Worm (Caenorhabditis elegans) whole organism, L4 larva: Measurements from ENCODE around the gene myrf-1.

Experiments
- D1046.2 ChIP-seq: fragments of 200-800 bp; sonication (Bioruptor generic); IDR thresholded peaks from 2 replicates; pipeline ENCODE4 v1.3.6; 2022; ENCODE audit warnings: missing genetic modification characterization, missing compliant biosample characterization
- F37D6.2 ChIP-seq: sonication (generic microtip); optimal IDR thresholded peaks from 2 replicates; lab custom pipeline; 2016; ENCODE audit warnings: mild to moderate bottlenecking, missing genetic modification characterization, missing compliant biosample characterization
- T26A8.4 ChIP-seq: fragments of 200-800 bp; sonication (Bioruptor generic); IDR thresholded peaks from 2 replicates; pipeline ENCODE4 v1.3.6; 2022; ENCODE audit warnings: missing genetic modification characterization, missing compliant biosample characterization
- Y105C5A.15 ChIP-seq: fragments of 200-800 bp; sonication (Bioruptor generic); IDR thresholded peaks from 2 replicates; pipeline ENCODE4 v1.3.6; 2022; ENCODE audit warnings: missing genetic modification characterization, missing compliant biosample characterization
- Y48G9A.11 ChIP-seq: fragments of 200-800 bp; sonication (Bioruptor generic); IDR thresholded peaks from 2 replicates; pipeline ENCODE4 v1.3.6; 2022; ENCODE audit warnings: missing genetic modification reagents, missing genetic modification characterization, missing compliant biosample characterization
- Y5F2A.4 ChIP-seq: fragments of 200-800 bp; sonication (Bioruptor generic); optimal IDR thresholded peaks from 2 replicates; lab custom pipeline; 2018; ENCODE audit warnings: mild to moderate bottlenecking, missing genetic modification characterization, missing compliant biosample characterization
- Y75B8A.6 ChIP-seq: fragments of 200-800 bp; sonication (Bioruptor generic); IDR thresholded peaks from 2 replicates; pipeline ENCODE4 v1.3.6; 2022; ENCODE audit warnings: missing genetic modification reagents, missing genetic modification characterization, missing compliant biosample characterization
- ZK337.2 ChIP-seq: fragments of 200-800 bp; sonication (Bioruptor generic); IDR thresholded peaks from 2 replicates; pipeline ENCODE4 v1.3.6; 2022; ENCODE audit warnings: missing genetic modification reagents, missing genetic modification characterization, missing compliant biosample characterization
- ZK546.5 ChIP-seq, 2 experiments: sonication (generic microtip); optimal IDR thresholded peaks; 2 replicates each; lab custom pipeline; 2017; ENCODE audit warnings: missing biosample characterization in 2 of 2, missing genetic modification characterization in 2 of 2
- aha-1 ChIP-seq: fragments of 150-350 bp; peaks from one replicate; lab custom pipeline; 2014; ENCODE audit warnings: missing biosample characterization, missing genetic modification characterization
- arid-1 ChIP-seq: fragments of 200-800 bp; sonication (Bioruptor generic); conservative IDR thresholded peaks from 2 replicates; pipeline ENCODE4 v1.3.6; 2022; ENCODE audit warnings: missing genetic modification reagents, missing genetic modification characterization, missing compliant biosample characterization
- ceh-32 ChIP-seq: sonication (generic microtip); optimal IDR thresholded peaks from 2 replicates; lab custom pipeline; 2016; ENCODE audit warnings: mild to moderate bottlenecking, missing genetic modification characterization, missing compliant biosample characterization; ENCODE audit not compliant: poor library complexity
- ctbp-1 ChIP-seq: fragments of 200-800 bp; sonication (Bioruptor generic); IDR thresholded peaks from 2 replicates; pipeline ENCODE4 v1.3.6; 2022; ENCODE audit warnings: missing genetic modification reagents, missing genetic modification characterization, missing compliant biosample characterization
- daf-12 ChIP-seq: fragments of 150-350 bp; optimal IDR thresholded peaks from 2 replicates; lab custom pipeline; 2014; ENCODE audit warnings: missing biosample characterization, missing genetic modification reagents, missing genetic modification characterization
- daf-16 ChIP-seq, 3 experiments: sonication (generic microtip); optimal IDR thresholded peaks; 2 replicates each; lab custom pipeline; 2016 to 2017; ENCODE audit warnings: missing genetic modification characterization in 3 of 3, missing genetic modification reagents in 3 of 3, mild to moderate bottlenecking in 2 of 3, missing compliant biosample characterization in 2 of 3, missing biosample characterization in 1 of 3, moderate library complexity in 1 of 3
- daf-19 ChIP-seq: fragments of 200-800 bp; sonication (Bioruptor generic); conservative IDR thresholded peaks from 2 replicates; pipeline ENCODE4 v1.3.6; 2022; ENCODE audit warnings: missing genetic modification characterization, missing compliant biosample characterization
- dmd-6 ChIP-seq: fragments of 200-800 bp; sonication (Bioruptor generic); IDR thresholded peaks from 2 replicates; pipeline ENCODE4 v1.3.6; 2022; ENCODE audit warnings: missing genetic modification reagents, missing genetic modification characterization, missing compliant biosample characterization
- dmd-8 ChIP-seq: fragments of 200-800 bp; sonication (Bioruptor generic); IDR thresholded peaks from 2 replicates; pipeline ENCODE4 v1.3.6; 2022; ENCODE audit warnings: missing genetic modification characterization, missing compliant biosample characterization
- dmd-9 ChIP-seq: fragments of 200-800 bp; sonication (Bioruptor generic); IDR thresholded peaks from 2 replicates; pipeline ENCODE4 v1.3.6; 2022; ENCODE audit warnings: missing genetic modification reagents, missing genetic modification characterization, missing compliant biosample characterization
- duxl-1 ChIP-seq: sonication (generic microtip); optimal IDR thresholded peaks from 2 replicates; lab custom pipeline; 2016; ENCODE audit warnings: mild to moderate bottlenecking, missing genetic modification characterization, moderate library complexity, missing compliant biosample characterization; ENCODE audit not compliant: poor library complexity
- dve-1 ChIP-seq: sonication (generic microtip); optimal IDR thresholded peaks from 2 replicates; lab custom pipeline; 2017; ENCODE audit warnings: antibody characterized with exemption, mild to moderate bottlenecking, missing genetic modification characterization, missing compliant biosample characterization; ENCODE audit not compliant: insufficient read depth
- hlh-30 ChIP-seq: sonication (generic microtip); optimal IDR thresholded peaks from 2 replicates; lab custom pipeline; 2017; ENCODE audit warnings: antibody characterized with exemption, mild to moderate bottlenecking, missing genetic modification characterization, missing compliant biosample characterization; ENCODE audit not compliant: insufficient read depth
- hmg-1.1 ChIP-seq: fragments of 200-800 bp; sonication (Bioruptor generic); IDR thresholded peaks from 2 replicates; pipeline ENCODE4 v1.3.6; 2022; ENCODE audit warnings: missing genetic modification reagents, missing genetic modification characterization, missing compliant biosample characterization
- lim-7 ChIP-seq: fragments of 200-800 bp; sonication (Bioruptor generic); IDR thresholded peaks from 2 replicates; pipeline ENCODE4 v1.3.6; 2022; ENCODE audit warnings: missing genetic modification characterization, missing compliant biosample characterization
- lin-13 ChIP-seq: fragments of 150-350 bp; optimal IDR thresholded peaks from 2 replicates; lab custom pipeline; 2014; ENCODE audit warnings: missing biosample characterization, missing genetic modification reagents, missing genetic modification characterization
- lin-39 ChIP-seq: fragments of 150-350 bp; optimal IDR thresholded peaks from 2 replicates; lab custom pipeline; 2014; ENCODE audit warnings: missing biosample characterization, missing genetic modification reagents, missing genetic modification characterization
- lsy-2 ChIP-seq, 2 experiments: fragments of 150-350 bp in 1 of 2; sonication (generic microtip) in 1 of 2; optimal IDR thresholded peaks; 2 replicates each; lab custom pipeline; 2014 to 2017; ENCODE audit warnings: missing biosample characterization in 2 of 2, missing genetic modification characterization in 2 of 2
- madf-5 ChIP-seq, 2 experiments: fragments of 200-800 bp; sonication (Bioruptor generic); IDR thresholded peaks; 2 replicates each; pipeline ENCODE4 v1.3.6; 2022; ENCODE audit warnings: missing compliant biosample characterization in 2 of 2, missing genetic modification characterization in 2 of 2
- madf-9 ChIP-seq: fragments of 200-800 bp; sonication (Bioruptor generic); conservative IDR thresholded peaks from 2 replicates; pipeline ENCODE4 v1.3.6; 2022; ENCODE audit warnings: missing genetic modification reagents, missing genetic modification characterization, missing compliant biosample characterization
- nhr-102 ChIP-seq: sonication (generic microtip); optimal IDR thresholded peaks from 2 replicates; lab custom pipeline; 2016; ENCODE audit warnings: mild to moderate bottlenecking, missing genetic modification characterization, moderate library complexity, missing compliant biosample characterization
- nhr-11 ChIP-seq: fragments of 150-350 bp; optimal IDR thresholded peaks from 2 replicates; lab custom pipeline; 2014; ENCODE audit warnings: missing biosample characterization, missing genetic modification characterization
- nhr-25 ChIP-seq: sonication (generic microtip); optimal IDR thresholded peaks from 2 replicates; lab custom pipeline; 2017; ENCODE audit warnings: missing genetic modification characterization, mild to moderate bottlenecking, missing compliant biosample characterization, antibody characterized with exemption, moderate library complexity, borderline replicate concordance; ENCODE audit not compliant: insufficient read depth
- nhr-48 ChIP-seq: sonication (generic microtip); optimal IDR thresholded peaks from 2 replicates; lab custom pipeline; 2016; ENCODE audit warnings: mild to moderate bottlenecking, missing genetic modification characterization, missing compliant biosample characterization
- nhr-77 ChIP-seq: fragments of 150-350 bp; optimal IDR thresholded peaks from 2 replicates; lab custom pipeline; 2014; ENCODE audit warnings: missing biosample characterization, missing genetic modification characterization
- pha-4 ChIP-seq, 2 experiments: fragments of 150-350 bp in 1 of 2; fragments of 200-800 bp in 1 of 2; sonication (Bioruptor generic) in 1 of 2; IDR thresholded peaks in 1 of 2; optimal IDR thresholded peaks in 1 of 2; 2 replicates each; pipeline versions ENCODE4 v1.3.6 to Lab custom; 2014 to 2022; ENCODE audit warnings: missing genetic modification characterization in 2 of 2, missing genetic modification reagents in 2 of 2, missing biosample characterization in 1 of 2, missing compliant biosample characterization in 1 of 2
- saeg-2 ChIP-seq: fragments of 200-800 bp; sonication (Bioruptor generic); IDR thresholded peaks from 2 replicates; pipeline ENCODE4 v1.3.6; 2022; ENCODE audit warnings: missing genetic modification reagents, missing genetic modification characterization, missing compliant biosample characterization
- set-16 ChIP-seq: fragments of 200-800 bp; sonication (Bioruptor generic); IDR thresholded peaks from 2 replicates; pipeline ENCODE4 v1.3.6; 2022; ENCODE audit warnings: missing genetic modification reagents, missing genetic modification characterization, missing compliant biosample characterization
- snpc-4 ChIP-seq: fragments of 150-350 bp; optimal IDR thresholded peaks from 2 replicates; lab custom pipeline; 2014; ENCODE audit warnings: missing biosample characterization, missing genetic modification characterization
- spr-1 ChIP-seq: sonication (generic microtip); optimal IDR thresholded peaks from 2 replicates; lab custom pipeline; 2016; ENCODE audit warnings: mild to moderate bottlenecking, missing genetic modification characterization, missing compliant biosample characterization
- spr-3 ChIP-seq: fragments of 200-800 bp; sonication (Bioruptor generic); optimal IDR thresholded peaks from 2 replicates; lab custom pipeline; 2018; ENCODE audit warnings: mild to moderate bottlenecking, missing genetic modification characterization, missing compliant biosample characterization
- tra-1 ChIP-seq: fragments of 200-800 bp; sonication (Bioruptor generic); IDR thresholded peaks from 2 replicates; pipeline ENCODE4 v1.3.6; 2022; ENCODE audit warnings: missing genetic modification reagents, missing genetic modification characterization, missing compliant biosample characterization
- unc-62 ChIP-seq, 3 experiments: fragments of 150-350 bp in 1 of 3; sonication (generic microtip); optimal IDR thresholded peaks in 2 of 3; peaks in 1 of 3; 1 replicate in 1 of 3; 2 replicates in 2 of 3; lab custom pipeline; 2014 to 2017; ENCODE audit warnings: missing biosample characterization in 3 of 3, missing genetic modification characterization in 3 of 3, missing genetic modification reagents in 3 of 3, missing genotype in 1 of 3
- vab-7 ChIP-seq: fragments of 200-800 bp; sonication (Bioruptor generic); IDR thresholded peaks from 2 replicates; pipeline ENCODE4 v1.3.6; 2022; ENCODE audit warnings: missing genetic modification reagents, missing genetic modification characterization, missing compliant biosample characterization
- zfp-3 ChIP-seq: fragments of 200-800 bp; sonication (Bioruptor generic); conservative IDR thresholded peaks from 2 replicates; pipeline ENCODE4 v1.3.6; 2022; ENCODE audit warnings: missing genetic modification reagents, missing genetic modification characterization, missing compliant biosample characterization
- zip-11 ChIP-seq: fragments of 200-800 bp; sonication (Bioruptor generic); IDR thresholded peaks from 2 replicates; pipeline ENCODE4 v1.3.6; 2022; ENCODE audit warnings: missing genetic modification characterization, missing compliant biosample characterization

myrf-1 gene

ce11 chrII:10545213-10545612 lies 42.9 kb upstream of the myrf-1 start (continued):
- TF ChIP-seq tra-1 (GFP tag; lab: Robert Waterston, UW) (no peak), snpc-4 (tag; lab: Kevin White, UChicago) (no peak), spr-1 (tag; lab: Kevin White, UChicago) (no peak), aha-1 (tag; lab: Kevin White, UChicago) (peak; percentile 99), ceh-32 (tag; lab: Kevin White, UChicago) (no peak), hmg-1.1 (GFP tag; lab: Robert Waterston, UW) (0 out of 2 replicates have a peak, but pooled peaks have one; percentile 5), dmd-8 (no peak), daf-16 (GFP tag; optimal IDR thresholded peaks at IDR 0.05; lab: Kevin White, UChicago) (no peak), daf-16 (tag; optimal IDR thresholded peaks at IDR 0.05; lab: Kevin White, UChicago) (no peak), saeg-2 (GFP tag; lab: Robert Waterston, UW) (no peak), daf-19 (GFP tag; lab: Robert Waterston, UW) (no peak), dmd-6 (GFP tag; lab: Robert Waterston, UW) (no peak), vab-7 (no peak), lim-7 (0 out of 2 replicates have a peak, but pooled peaks have one; percentile 55), nhr-25 (tag; lab: Kevin White, UChicago) (peak; percentile 3), ctbp-1 (peak; percentile 36; the same call in 1 of the 2 replicates), nhr-48 (tag; lab: Kevin White, UChicago) (no peak)
- TF ChIP-seq, all 104 proteins: peak for 20

DNA sequence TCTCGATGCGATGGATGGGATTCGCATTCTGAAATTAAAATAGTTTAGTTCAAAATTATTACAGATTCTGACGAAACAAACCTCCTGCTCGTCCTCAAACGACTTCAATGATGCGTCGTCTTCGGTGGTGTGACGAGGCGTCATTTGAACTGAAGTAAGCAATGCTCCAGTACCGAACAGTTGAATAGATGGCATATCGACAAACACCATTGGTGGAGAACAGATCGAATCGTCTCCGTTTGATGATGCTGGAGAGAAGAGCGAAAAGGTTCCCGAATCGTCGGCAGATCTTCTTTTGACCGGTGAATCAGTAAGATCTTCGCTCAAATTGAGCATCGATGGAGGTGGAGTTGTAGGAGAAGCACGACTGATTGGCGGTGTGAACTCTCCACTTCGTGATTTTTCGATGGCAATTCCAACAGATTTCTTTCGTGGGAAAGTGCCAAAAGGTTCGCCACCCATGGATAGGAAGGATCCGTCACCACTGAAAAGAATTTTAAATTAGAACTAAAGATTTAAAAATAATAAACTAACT lies 42.1 kb upstream of the myrf-1 start:
- peak; percentile 64; the same call in 1 of the 2 replicates for TF ChIP-seq zfp-3 (GFP tag; lab: Robert Waterston, UW)
- TF ChIP-seq nhr-102 (tag; lab: Kevin White, UChicago) = no peak
- peak; percentile 38; the same call in 1 of the 2 replicates for TF ChIP-seq set-16 (GFP tag; lab: Robert Waterston, UW)
- TF ChIP-seq F37D6.2 (tag; lab: Kevin White, UChicago) = no peak
- TF ChIP-seq ZK337.2 (GFP tag; lab: Robert Waterston, UW) = 0 out of 2 replicates have a peak, but pooled peaks have one; percentile 5
- TF ChIP-seq zip-11 (GFP tag; lab: Robert Waterston, UW) = no peak
- no peak for TF ChIP-seq hlh-30 (tag; lab: Kevin White, UChicago)
- no peak for TF ChIP-seq Y105C5A.15
- peak; percentile 5; the same call in 1 of the 2 replicates for TF ChIP-seq arid-1 (GFP tag; lab: Robert Waterston, UW)
- TF ChIP-seq nhr-77 (tag; lab: Kevin White, UChicago) = no peak
- peak; percentile 25 for TF ChIP-seq duxl-1 (tag; lab: Kevin White, UChicago)
- TF ChIP-seq dmd-9 (GFP tag; lab: Robert Waterston, UW) = no peak
- TF ChIP-seq lin-39 (tag; lab: Kevin White, UChicago) = no peak
- TF ChIP-seq D1046.2 = peak; percentile 10; the same call in 1 of the 2 replicates
- TF ChIP-seq lsy-2 (tag; optimal IDR thresholded peaks at IDR 0.05; lab: Kevin White, UChicago) = no peak
- peak; percentile 94 for TF ChIP-seq aha-1 (tag; lab: Kevin White, UChicago)
- no peak for TF ChIP-seq daf-12
- no peak for TF ChIP-seq Y5F2A.4 (GFP tag; lab: Kevin White, UChicago)
- no peak for TF ChIP-seq lin-13
- TF ChIP-seq lim-7 = peak; percentile 2; the same call in 1 of the 2 replicates
- TF ChIP-seq unc-62 (GFP tag; optimal IDR thresholded peaks at IDR 0.05 in 1 of 2; lab: Kevin White, UChicago) = peak in 1 of 2 experiments; percentile 74
- no peak for TF ChIP-seq unc-62 (tag; optimal IDR thresholded peaks at IDR 0.05; lab: Kevin White, UChicago)
- peak; percentile 3 for TF ChIP-seq dve-1
- 0 out of 4 replicates have a peak, but pooled peaks of 1 of the 2 experiments have one; percentile 65 for TF ChIP-seq madf-5 (GFP tag; IDR thresholded peaks at IDR 0.05; lab: Robert Waterston, UW)
- TF ChIP-seq T26A8.4 = 0 out of 2 replicates have a peak, but pooled peaks have one; percentile 9
- TF ChIP-seq nhr-11 = no peak
- no peak for TF ChIP-seq Y48G9A.11
- TF ChIP-seq ZK546.5 (tag; optimal IDR thresholded peaks at IDR 0.05; lab: Kevin White, UChicago) = no peak
- TF ChIP-seq spr-1 (tag; lab: Kevin White, UChicago) = no peak
- TF ChIP-seq vab-7 = no peak
- peak; percentile 56 for TF ChIP-seq pha-4 (GFP tag; IDR thresholded peaks at IDR 0.05; lab: Robert Waterston, UW)
- TF ChIP-seq pha-4 (tag; optimal IDR thresholded peaks at IDR 0.05; lab: Kevin White, UChicago) = no peak
- no peak for TF ChIP-seq spr-3 (GFP tag; lab: Kevin White, UChicago)
- TF ChIP-seq hmg-1.1 (GFP tag; lab: Robert Waterston, UW) = peak; percentile 21; the same call in 1 of the 2 replicates
- 0 out of 2 replicates have a peak, but pooled peaks have one; percentile 38 for TF ChIP-seq Y75B8A.6 (GFP tag; lab: Robert Waterston, UW)
- TF ChIP-seq madf-9 (GFP tag; lab: Robert Waterston, UW) = no peak
